Worm (Caenorhabditis elegans) whole organism, young adult: ENCODE results near the gene C15C8.7.

Experiments
- B0261.1 ChIP-seq: sonication (generic microtip); optimal IDR thresholded peaks from 2 replicates; lab custom pipeline; 2016; ENCODE audit warnings: mild to moderate bottlenecking, missing genetic modification characterization, moderate library complexity, missing compliant biosample characterization
- C06A6.2 ChIP-seq: fragments of 200-800 bp; sonication (Bioruptor generic); conservative IDR thresholded peaks from 2 replicates; pipeline ENCODE4 v1.3.6; 2022; ENCODE audit warnings: missing genetic modification characterization, missing compliant biosample characterization
- C17E4.6 ChIP-seq: fragments of 200-800 bp; sonication (Bioruptor generic); IDR thresholded peaks from 2 replicates; pipeline ENCODE4 v1.3.6; 2022; ENCODE audit warnings: missing genetic modification reagents, missing genetic modification characterization, missing compliant biosample characterization
- D2030.7 ChIP-seq: fragments of 200-800 bp; sonication (Bioruptor generic); IDR thresholded peaks from 2 replicates; pipeline ENCODE4 v1.3.6; 2022; ENCODE audit warnings: missing genetic modification reagents, missing genetic modification characterization, missing compliant biosample characterization
- F37B4.10 ChIP-seq: fragments of 200-800 bp; sonication (Bioruptor generic); IDR thresholded peaks from 2 replicates; pipeline ENCODE4 v1.3.6; 2022; ENCODE audit warnings: missing genetic modification characterization, missing compliant biosample characterization
- F39B2.1 ChIP-seq: fragments of 200-800 bp; sonication (Bioruptor generic); IDR thresholded peaks from 2 replicates; pipeline ENCODE4 v1.3.6; 2022; ENCODE audit warnings: missing genetic modification reagents, missing genetic modification characterization, missing compliant biosample characterization
- F49E8.2 ChIP-seq: sonication (generic microtip); optimal IDR thresholded peaks from 3 replicates; lab custom pipeline; 2017; ENCODE audit warnings: missing genetic modification characterization, mild to moderate bottlenecking, missing compliant biosample characterization, antibody characterized with exemption, moderate library complexity; ENCODE audit not compliant: insufficient read depth
- T07F8.4 ChIP-seq: sonication (generic microtip); optimal IDR thresholded peaks from 2 replicates; lab custom pipeline; 2016; ENCODE audit warnings: mild to moderate bottlenecking, missing genetic modification characterization, moderate library complexity, missing compliant biosample characterization
- T26A5.8 ChIP-seq: sonication (generic microtip); optimal IDR thresholded peaks from 2 replicates; lab custom pipeline; 2016; ENCODE audit warnings: missing genetic modification characterization, missing compliant biosample characterization
- Y53F4B.3 ChIP-seq: fragments of 200-800 bp; sonication (Bioruptor generic); IDR thresholded peaks from 2 replicates; pipeline ENCODE4 v1.3.6; 2022; ENCODE audit warnings: missing genetic modification reagents, missing genetic modification characterization, missing compliant biosample characterization
- Y53G8AR.9 ChIP-seq: fragments of 200-800 bp; sonication (Bioruptor generic); conservative IDR thresholded peaks from 2 replicates; pipeline ENCODE4 v1.3.6; 2022; ENCODE audit warnings: missing genetic modification reagents, missing genetic modification characterization, missing compliant biosample characterization
- Y56A3A.18 ChIP-seq: fragments of 200-800 bp; sonication (Bioruptor generic); IDR thresholded peaks from 2 replicates; pipeline ENCODE4 v1.3.6; 2022; ENCODE audit warnings: missing genetic modification reagents, missing genetic modification characterization, missing compliant biosample characterization
- Y79H2A.3 ChIP-seq: fragments of 200-800 bp; sonication (Bioruptor generic); conservative IDR thresholded peaks from 2 replicates; pipeline ENCODE4 v1.3.6; 2022; ENCODE audit warnings: missing genetic modification reagents, missing genetic modification characterization, missing compliant biosample characterization
- ZK185.1 ChIP-seq: sonication (generic microtip); optimal IDR thresholded peaks from 2 replicates; lab custom pipeline; 2016; ENCODE audit warnings: mild to moderate bottlenecking, missing genetic modification characterization, missing compliant biosample characterization; ENCODE audit not compliant: poor library complexity, severe bottlenecking
- atf-7 ChIP-seq: sonication (generic microtip); optimal IDR thresholded peaks from 2 replicates; lab custom pipeline; 2017; ENCODE audit warnings: mild to moderate bottlenecking, missing genetic modification characterization, missing compliant biosample characterization
- athp-1 ChIP-seq: sonication (generic microtip); optimal IDR thresholded peaks from 2 replicates; lab custom pipeline; 2017; ENCODE audit warnings: mild to moderate bottlenecking, missing genetic modification characterization, missing compliant biosample characterization
- attf-3 ChIP-seq: fragments of 200-800 bp; sonication (Bioruptor generic); conservative IDR thresholded peaks from 2 replicates; pipeline ENCODE4 v1.3.6; 2022; ENCODE audit warnings: missing genetic modification reagents, missing genetic modification characterization, missing compliant biosample characterization
- attf-5 ChIP-seq: fragments of 200-800 bp; sonication (Bioruptor generic); optimal IDR thresholded peaks from 2 replicates; lab custom pipeline; 2018; ENCODE audit warnings: mild to moderate bottlenecking, missing genetic modification characterization, missing compliant biosample characterization
- attf-6 ChIP-seq: fragments of 200-800 bp; sonication (Bioruptor generic); IDR thresholded peaks from 2 replicates; pipeline ENCODE4 v1.3.6; 2022; ENCODE audit warnings: missing genetic modification reagents, missing genetic modification characterization, missing compliant biosample characterization
- ccch-3 ChIP-seq: fragments of 200-800 bp; sonication (Bioruptor generic); optimal IDR thresholded peaks from 2 replicates; lab custom pipeline; 2018; ENCODE audit warnings: mild to moderate bottlenecking, missing genetic modification characterization, missing compliant biosample characterization
- cebp-1 ChIP-seq, 2 experiments: fragments of 200-800 bp in 1 of 2; sonication (Bioruptor generic) in 1 of 2; sonication (generic microtip) in 1 of 2; IDR thresholded peaks in 1 of 2; optimal IDR thresholded peaks in 1 of 2; 2 replicates each; pipeline versions ENCODE4 v1.3.6 to Lab custom; 2017 to 2022; ENCODE audit warnings: missing compliant biosample characterization in 2 of 2, missing genetic modification characterization in 2 of 2, mild to moderate bottlenecking in 1 of 2, missing genetic modification reagents in 1 of 2, moderate library complexity in 1 of 2
- cebp-2 ChIP-seq: fragments of 200-800 bp; sonication (Bioruptor generic); IDR thresholded peaks from 2 replicates; pipeline ENCODE4 v1.3.6; 2022; ENCODE audit warnings: missing genetic modification characterization, missing compliant biosample characterization
- die-1 ChIP-seq: sonication (generic microtip); optimal IDR thresholded peaks from 2 replicates; lab custom pipeline; 2016; ENCODE audit warnings: missing genotype, mild to moderate bottlenecking, missing genetic modification characterization, missing compliant biosample characterization
- dox-1 ChIP-seq: fragments of 200-800 bp; sonication (Bioruptor generic); IDR thresholded peaks from 2 replicates; pipeline ENCODE4 v1.3.6; 2022; ENCODE audit warnings: missing genetic modification reagents, missing genetic modification characterization, missing compliant biosample characterization
- fkh-3 ChIP-seq: sonication (generic microtip); optimal IDR thresholded peaks from 2 replicates; lab custom pipeline; 2016; ENCODE audit warnings: mild to moderate bottlenecking, missing genetic modification characterization, missing compliant biosample characterization
- lsl-1 ChIP-seq: fragments of 200-800 bp; sonication (Bioruptor generic); optimal IDR thresholded peaks from 2 replicates; lab custom pipeline; 2018; ENCODE audit warnings: mild to moderate bottlenecking, missing genetic modification characterization, moderate library complexity, missing compliant biosample characterization
- lsy-27 ChIP-seq: sonication (generic microtip); optimal IDR thresholded peaks from 2 replicates; lab custom pipeline; 2017; ENCODE audit warnings: missing genetic modification characterization, mild to moderate bottlenecking, missing compliant biosample characterization, antibody characterized with exemption, missing genotype, borderline replicate concordance; ENCODE audit not compliant: insufficient read depth
- madf-8 ChIP-seq: fragments of 200-800 bp; sonication (Bioruptor generic); conservative IDR thresholded peaks from 2 replicates; pipeline ENCODE4 v1.3.6; 2022; ENCODE audit warnings: missing genetic modification reagents, missing genetic modification characterization, missing compliant biosample characterization
- mes-4 ChIP-seq: sonication (generic microtip); optimal IDR thresholded peaks from 2 replicates; lab custom pipeline; 2016; ENCODE audit warnings: missing genotype, missing genetic modification characterization, missing compliant biosample characterization
- nhr-80 ChIP-seq: sonication (generic microtip); optimal IDR thresholded peaks from 2 replicates; lab custom pipeline; 2016; ENCODE audit warnings: missing genetic modification characterization, missing compliant biosample characterization
- pbrm-1 ChIP-seq: fragments of 200-800 bp; sonication (Bioruptor generic); IDR thresholded peaks from 2 replicates; pipeline ENCODE4 v1.3.6; 2022; ENCODE audit warnings: missing genetic modification reagents, missing genetic modification characterization, missing compliant biosample characterization
- rpc-1 ChIP-seq, 2 experiments: fragments of 150-350 bp in 1 of 2; sonication (generic microtip) in 1 of 2; optimal IDR thresholded peaks; 2 replicates each; lab custom pipeline; 2014 to 2018; ENCODE audit warnings: missing biosample characterization in 1 of 2, missing genetic modification characterization in 1 of 2, missing genetic modification reagents in 1 of 2, missing genotype in 1 of 2
- sea-2 ChIP-seq: fragments of 200-800 bp; sonication (Bioruptor generic); IDR thresholded peaks from 2 replicates; pipeline ENCODE4 v1.3.6; 2022; ENCODE audit warnings: missing genetic modification characterization, missing compliant biosample characterization
- sptf-2 ChIP-seq: fragments of 200-800 bp; sonication (Bioruptor generic); optimal IDR thresholded peaks from 2 replicates; lab custom pipeline; 2018; ENCODE audit warnings: mild to moderate bottlenecking, missing genetic modification characterization, missing compliant biosample characterization
- zim-3 ChIP-seq: sonication (generic microtip); optimal IDR thresholded peaks from 2 replicates; lab custom pipeline; 2017; ENCODE audit warnings: mild to moderate bottlenecking, missing genetic modification characterization, moderate library complexity, missing compliant biosample characterization
- ztf-18 ChIP-seq: sonication (generic microtip); optimal IDR thresholded peaks from 2 replicates; lab custom pipeline; 2016; ENCODE audit warnings: missing genotype, mild to moderate bottlenecking, missing genetic modification characterization, missing compliant biosample characterization
- ztf-25 ChIP-seq: fragments of 200-800 bp; sonication (Bioruptor generic); IDR thresholded peaks from 2 replicates; pipeline ENCODE4 v1.3.6; 2022; ENCODE audit warnings: missing genetic modification reagents, missing genetic modification characterization, missing compliant biosample characterization

The C15C8.7 gene

DNA sequence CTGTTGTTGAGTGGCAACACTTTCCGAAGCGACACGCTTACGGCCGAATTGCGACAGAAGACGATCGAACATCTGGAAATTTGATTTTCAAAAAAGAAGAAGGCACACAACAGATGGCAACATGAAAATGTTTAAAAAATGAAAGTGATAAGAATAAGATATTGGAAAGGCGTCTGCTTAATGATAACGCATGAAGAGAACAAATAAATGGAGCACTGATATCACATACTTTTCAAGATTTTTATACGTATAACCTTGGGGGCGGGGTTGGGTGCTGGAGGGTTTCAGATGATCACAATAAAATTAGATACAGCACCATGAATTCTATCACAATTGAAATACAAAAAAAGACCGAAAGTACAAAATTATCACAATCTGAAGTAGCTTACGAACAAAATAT is at the start of gene C15C8.7:
Gene C15C8.7 (minus strand): TSS at position 72 of the 400 bp plus-strand sequence.
- TF ChIP-seq madf-8 (GFP tag; lab: Robert Waterston, UW) (no peak), nhr-80 (tag; lab: Kevin White, UChicago) (peak; percentile 26)

DNA sequence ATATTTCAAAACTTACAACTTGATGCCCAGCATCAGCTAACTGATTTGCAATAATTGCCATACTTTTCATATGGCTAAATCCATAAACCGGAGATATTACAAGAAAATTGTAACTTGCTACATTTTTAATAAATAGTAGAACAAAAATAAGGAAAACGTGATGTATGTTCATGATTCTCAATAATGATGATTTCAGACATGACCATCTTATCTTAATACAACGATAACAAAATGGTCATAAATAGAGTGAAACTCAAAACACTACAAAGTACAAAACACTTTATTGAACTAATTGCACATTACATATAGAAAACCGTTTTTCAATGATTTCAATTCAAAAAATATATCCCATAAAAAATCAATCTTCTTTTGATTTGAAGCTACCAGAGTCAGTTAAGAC is 47.9 kb upstream of the C15C8.7 start, which contains the start of gene ugt-5:
Gene ugt-5 (minus strand): TSS at position 214 of the 400 bp plus-strand sequence.
- no peak for TF ChIP-seq Y56A3A.18
- TF ChIP-seq T07F8.4 (tag; lab: Kevin White, UChicago) = no peak
- no peak for TF ChIP-seq attf-6 (GFP tag; lab: Robert Waterston, UW)
- TF ChIP-seq nhr-80 (tag; lab: Kevin White, UChicago) = peak; percentile 22

DNA sequence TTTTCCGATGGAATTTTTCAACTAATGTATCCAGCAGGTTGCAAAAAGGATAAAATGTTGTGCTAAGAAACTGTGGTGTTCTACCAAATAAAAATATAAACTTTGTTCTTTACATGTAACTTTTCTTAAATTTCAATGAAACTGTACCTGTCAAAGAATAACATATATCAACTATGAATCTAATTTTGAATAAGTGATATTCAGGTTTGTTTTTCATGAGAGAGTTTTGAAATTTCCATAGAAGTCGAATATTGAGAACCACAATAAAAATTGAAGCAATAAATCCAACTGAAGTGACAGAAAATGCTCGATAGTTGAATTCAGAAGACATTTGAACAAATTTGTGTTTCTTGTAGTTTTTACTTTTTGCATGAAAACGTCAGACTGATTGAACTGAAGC is 45.3 kb upstream of the C15C8.7 start, which contains the start of gene srbc-43:
Gene srbc-43 (minus strand): TSS at position 331 of the 400 bp plus-strand sequence.
- TF ChIP-seq T26A5.8 (tag; lab: Kevin White, UChicago) = no peak
- TF ChIP-seq F37B4.10 (GFP tag; lab: Robert Waterston, UW) = no peak
- no peak for TF ChIP-seq F39B2.1 (GFP tag; lab: Robert Waterston, UW)
- no peak for TF ChIP-seq Y79H2A.3
- no peak for TF ChIP-seq C17E4.6
- TF ChIP-seq rpc-1 (optimal IDR thresholded peaks at IDR 0.05; lab: Kevin White, UChicago) = no peak
- no peak for TF ChIP-seq rpc-1 (tag; optimal IDR thresholded peaks at IDR 0.05; lab: Kevin White, UChicago)
- TF ChIP-seq dox-1 = no peak
- no peak for TF ChIP-seq Y53F4B.3
- no peak for TF ChIP-seq athp-1
- TF ChIP-seq D2030.7 (GFP tag; lab: Robert Waterston, UW) = no peak
- no peak for TF ChIP-seq die-1
- TF ChIP-seq atf-7 (tag; lab: Kevin White, UChicago) = no peak
- TF ChIP-seq ztf-25 (GFP tag; lab: Robert Waterston, UW) = no peak
- no peak for TF ChIP-seq ccch-3 (GFP tag; lab: Kevin White, UChicago)
- no peak for TF ChIP-seq nhr-80 (tag; lab: Kevin White, UChicago)
- TF ChIP-seq pbrm-1 (GFP tag; lab: Robert Waterston, UW) = no peak
- no peak for TF ChIP-seq ZK185.1
- TF ChIP-seq cebp-1 (GFP tag; IDR thresholded peaks at IDR 0.05; lab: Robert Waterston, UW) = no peak
- no peak for TF ChIP-seq cebp-1 (tag; optimal IDR thresholded peaks at IDR 0.05; lab: Kevin White, UChicago)
- TF ChIP-seq cebp-2 (GFP tag; lab: Robert Waterston, UW) = no peak

DNA sequence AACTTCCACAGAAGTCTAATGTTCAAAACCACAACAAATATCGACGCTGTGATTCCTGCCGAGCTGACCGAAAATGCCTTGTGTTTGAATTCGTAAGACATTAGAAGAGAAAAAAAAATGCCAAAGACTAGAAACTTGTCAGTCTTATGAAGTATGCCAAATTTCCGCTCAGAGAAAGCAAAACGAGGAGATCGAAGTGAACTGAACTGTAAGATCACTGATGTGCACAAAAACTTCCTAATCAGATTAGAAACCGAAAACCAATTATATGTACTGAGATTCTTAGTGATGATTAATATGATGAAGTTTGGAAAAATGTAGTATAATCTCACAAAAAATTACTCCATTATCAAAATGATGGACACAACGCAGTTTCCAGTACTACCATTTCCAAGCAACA is 43.6 kb upstream of the C15C8.7 start, which contains the start of gene srbc-44:
Gene srbc-44 (minus strand): TSS at position 101 of the 400 bp plus-strand sequence.
- TF ChIP-seq zim-3 (no peak), C06A6.2 (no peak), F49E8.2 (tag; lab: Kevin White, UChicago) (no peak), fkh-3 (no peak), lsl-1 (GFP tag; lab: Kevin White, UChicago) (no peak), B0261.1 (tag; lab: Kevin White, UChicago) (no peak), lsy-27 (tag; lab: Kevin White, UChicago) (no peak), cebp-2 (GFP tag; lab: Robert Waterston, UW) (no peak), sptf-2 (no peak), sea-2 (GFP tag; lab: Robert Waterston, UW) (no peak), attf-5 (GFP tag; lab: Kevin White, UChicago) (no peak), mes-4 (tag; lab: Kevin White, UChicago) (no peak), ztf-18 (tag; lab: Kevin White, UChicago) (no peak), attf-3 (no peak), Y53G8AR.9 (no peak)
